Worm (Caenorhabditis elegans) whole organism, L2 larva: Measurements from ENCODE around the gene F21D9.11.
A peak's percentile ranks its signal among the peaks of the same experiment; 100 is the strongest.

Experiments
- ZK546.5 ChIP-seq: sonication (generic microtip); optimal IDR thresholded peaks from 2 replicates; lab custom pipeline; 2017; ENCODE audit warnings: missing biosample characterization, missing genetic modification characterization
- aly-2 ChIP-seq: fragments of 150-350 bp; optimal IDR thresholded peaks from 2 replicates; lab custom pipeline; 2014; ENCODE audit warnings: missing biosample characterization, missing genetic modification characterization
- ama-1 ChIP-seq: fragments of 150-350 bp; optimal IDR thresholded peaks from 2 replicates; lab custom pipeline; 2018; ENCODE audit warnings: inconsistent platforms
- blmp-1 ChIP-seq: sonication (generic microtip); optimal IDR thresholded peaks from 2 replicates; lab custom pipeline; 2017; ENCODE audit warnings: missing genetic modification characterization, mild to moderate bottlenecking, missing compliant biosample characterization, antibody characterized with exemption, moderate library complexity; ENCODE audit not compliant: insufficient read depth
- ceh-16 ChIP-seq: fragments of 150-350 bp; optimal IDR thresholded peaks from 2 replicates; lab custom pipeline; 2014; ENCODE audit warnings: missing biosample characterization, missing genetic modification characterization
- ceh-82 ChIP-seq: fragments of 150-350 bp; optimal IDR thresholded peaks from 2 replicates; lab custom pipeline; 2014; ENCODE audit warnings: missing biosample characterization, missing genetic modification characterization
- crh-2 ChIP-seq: sonication (generic microtip); optimal IDR thresholded peaks from 2 replicates; lab custom pipeline; 2017; ENCODE audit warnings: missing biosample characterization, missing genetic modification characterization
- dmd-4 ChIP-seq: sonication (generic microtip); optimal IDR thresholded peaks from 2 replicates; lab custom pipeline; 2017; ENCODE audit warnings: missing biosample characterization, missing genetic modification characterization
- egl-27 ChIP-seq: sonication (generic microtip); optimal IDR thresholded peaks from 3 replicates; lab custom pipeline; 2017; ENCODE audit warnings: missing biosample characterization, missing genetic modification reagents, missing genetic modification characterization
- elt-1 ChIP-seq: fragments of 150-350 bp; optimal IDR thresholded peaks from 2 replicates; lab custom pipeline; 2014; ENCODE audit warnings: missing biosample characterization, missing genetic modification characterization
- elt-3 ChIP-seq: sonication (generic microtip); optimal IDR thresholded peaks from 2 replicates; lab custom pipeline; 2017; ENCODE audit warnings: missing biosample characterization, missing genetic modification characterization
- fos-1 ChIP-seq: fragments of 150-350 bp; optimal IDR thresholded peaks from 2 replicates; lab custom pipeline; 2014; ENCODE audit warnings: missing biosample characterization, missing genetic modification characterization
- gmeb-1 ChIP-seq: fragments of 150-350 bp; optimal IDR thresholded peaks from 2 replicates; lab custom pipeline; 2014; ENCODE audit warnings: missing biosample characterization, missing genetic modification characterization
- lin-11 ChIP-seq: fragments of 150-350 bp; sonication (generic microtip); optimal IDR thresholded peaks from 2 replicates; lab custom pipeline; 2014; ENCODE audit warnings: missing biosample characterization, missing genetic modification characterization, inconsistent platforms, mixed read lengths
- lin-13 ChIP-seq: fragments of 150-350 bp; optimal IDR thresholded peaks from 2 replicates; lab custom pipeline; 2014; ENCODE audit warnings: missing biosample characterization, missing genetic modification reagents, missing genetic modification characterization
- mab-5 ChIP-seq: fragments of 150-350 bp; optimal IDR thresholded peaks from 2 replicates; lab custom pipeline; 2014; ENCODE audit warnings: missing biosample characterization, missing genetic modification characterization
- mdl-1 ChIP-seq, 2 experiments: fragments of 150-350 bp in 1 of 2; sonication (generic microtip) in 1 of 2; optimal IDR thresholded peaks; 2 replicates each; lab custom pipeline; 2017; ENCODE audit warnings: missing biosample characterization in 2 of 2, missing genetic modification characterization in 2 of 2
- nhr-10 ChIP-seq: sonication (generic microtip); optimal IDR thresholded peaks from 2 replicates; lab custom pipeline; 2017; ENCODE audit warnings: missing biosample characterization, missing genetic modification characterization
- nhr-11 ChIP-seq: fragments of 150-350 bp; optimal IDR thresholded peaks from 2 replicates; lab custom pipeline; 2014; ENCODE audit warnings: missing biosample characterization, missing genetic modification characterization
- nhr-12 ChIP-seq: fragments of 150-350 bp; optimal IDR thresholded peaks from 2 replicates; lab custom pipeline; 2014; ENCODE audit warnings: missing biosample characterization, missing genetic modification characterization
- nhr-129 ChIP-seq: fragments of 150-350 bp; optimal IDR thresholded peaks from 2 replicates; lab custom pipeline; 2014; ENCODE audit warnings: missing biosample characterization, missing genetic modification characterization
- nhr-21 ChIP-seq: fragments of 150-350 bp; optimal IDR thresholded peaks from 2 replicates; lab custom pipeline; 2014; ENCODE audit warnings: missing biosample characterization, missing genetic modification characterization
- nhr-237 ChIP-seq: fragments of 150-350 bp; optimal IDR thresholded peaks from 2 replicates; lab custom pipeline; 2014; ENCODE audit warnings: missing biosample characterization, missing genetic modification characterization
- nhr-77 ChIP-seq: fragments of 150-350 bp; optimal IDR thresholded peaks from 2 replicates; lab custom pipeline; 2014; ENCODE audit warnings: missing biosample characterization, missing genetic modification characterization
- sma-3 ChIP-seq: sonication (generic microtip); optimal IDR thresholded peaks from 2 replicates; lab custom pipeline; 2016; ENCODE audit warnings: missing genetic modification reagents, missing genetic modification characterization, missing compliant biosample characterization
- sma-9 ChIP-seq, 2 experiments: fragments of 150-350 bp in 1 of 2; sonication (generic microtip) in 1 of 2; optimal IDR thresholded peaks; 2 replicates each; lab custom pipeline; 2014 to 2016; ENCODE audit warnings: missing genetic modification characterization in 2 of 2, mild to moderate bottlenecking in 1 of 2, missing biosample characterization in 1 of 2, missing compliant biosample characterization in 1 of 2, missing genetic modification reagents in 1 of 2, moderate library complexity in 1 of 2
- snpc-4 ChIP-seq: fragments of 150-350 bp; optimal IDR thresholded peaks from 2 replicates; lab custom pipeline; 2014; ENCODE audit warnings: missing biosample characterization, missing genetic modification characterization
- unc-39 ChIP-seq: fragments of 150-350 bp; optimal IDR thresholded peaks from 2 replicates; lab custom pipeline; 2014; ENCODE audit warnings: missing biosample characterization, missing genetic modification characterization
- ztf-1 ChIP-seq: fragments of 200-800 bp; sonication (Bioruptor generic); conservative IDR thresholded peaks from 2 replicates; pipeline ENCODE4 v1.3.6; 2022; ENCODE audit warnings: missing genetic modification characterization, missing compliant biosample characterization
- ztf-4 ChIP-seq: fragments of 150-350 bp; optimal IDR thresholded peaks from 2 replicates; lab custom pipeline; 2014; ENCODE audit warnings: missing biosample characterization, missing genetic modification characterization

F21D9.11 gene

ce11 chrV:19251844-19252243 is at the start of gene F21D9.11:
TSS of gene F21D9.11 (plus strand) at chrV:19252144.
- no peak for TF ChIP-seq snpc-4 (tag; lab: Kevin White, UChicago)
- TF ChIP-seq blmp-1, result no peak
- no peak for TF ChIP-seq nhr-12 (tag; lab: Kevin White, UChicago)
- no peak for TF ChIP-seq lin-13 (GFP tag; lab: Kevin White, UChicago)
- no peak for TF ChIP-seq ama-1 (lab: Kevin White, UChicago)
- no peak for TF ChIP-seq nhr-129 (tag; lab: Kevin White, UChicago)
- TF ChIP-seq gmeb-1 (tag; lab: Kevin White, UChicago), result no peak
- TF ChIP-seq crh-2 (tag; lab: Kevin White, UChicago), result no peak
- TF ChIP-seq unc-39, result no peak
- TF ChIP-seq ceh-16 (tag; lab: Kevin White, UChicago), result no peak
- no peak for TF ChIP-seq elt-3
- no peak for TF ChIP-seq ZK546.5 (tag; lab: Kevin White, UChicago)
- TF ChIP-seq mab-5 (tag; lab: Kevin White, UChicago), result no peak

DNA sequence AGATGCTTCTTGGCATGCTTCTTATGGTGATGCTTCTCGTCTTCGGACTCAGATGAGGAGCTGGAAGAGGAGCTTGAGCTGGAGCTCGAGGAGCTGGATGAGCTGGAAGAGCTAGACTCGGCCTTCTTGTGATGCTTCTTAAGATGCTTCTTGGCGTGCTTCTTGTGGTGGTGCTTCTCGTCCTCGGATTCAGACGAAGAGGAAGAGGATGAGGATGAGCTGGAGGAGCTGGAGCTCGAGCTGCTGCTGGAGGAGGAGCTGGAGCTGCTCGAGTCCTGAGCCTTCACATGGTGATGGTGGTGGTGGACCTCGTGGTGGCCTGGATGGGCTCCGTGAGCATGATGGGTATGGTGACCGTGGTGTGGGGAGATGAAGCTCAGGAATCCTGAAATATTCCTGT is 49.1 kb upstream of the F21D9.11 start:
- TF ChIP-seq elt-1 (tag; lab: Kevin White, UChicago) (no peak), ama-1 (lab: Kevin White, UChicago) (no peak), ztf-1 (no peak), egl-27 (no peak), nhr-21 (tag; lab: Kevin White, UChicago) (no peak), ceh-82 (no peak), sma-3 (GFP tag; lab: Kevin White, UChicago) (no peak)

ce11 chrV:19203299-19203698 is 48.6 kb upstream of the F21D9.11 start, which contains the start of gene Y39B6A.1:
TSS of gene Y39B6A.1 (minus strand) at chrV:19203607.
- TF ChIP-seq fos-1 (tag; lab: Kevin White, UChicago) (peak; percentile 26), sma-3 (GFP tag; lab: Kevin White, UChicago) (no peak), crh-2 (tag; lab: Kevin White, UChicago) (peak; percentile 62), lin-11 (no peak), sma-9 (GFP tag; optimal IDR thresholded peaks at IDR 0.05; lab: Kevin White, UChicago) (peak; percentile 55), sma-9 (tag; optimal IDR thresholded peaks at IDR 0.05; lab: Kevin White, UChicago) (no peak), nhr-129 (tag; lab: Kevin White, UChicago) (no peak)

ce11 chrV:19205450-19205849 is 46.5 kb upstream of the F21D9.11 start:
- TF ChIP-seq crh-2 (tag; lab: Kevin White, UChicago), result peak; percentile 72
- no peak for TF ChIP-seq lin-13 (GFP tag; lab: Kevin White, UChicago)
- TF ChIP-seq mdl-1 (tag; optimal IDR thresholded peaks at IDR 0.05; lab: Kevin White, UChicago), result peak in 1 of 2 experiments; percentile 59
- TF ChIP-seq aly-2 (tag; lab: Kevin White, UChicago), result no peak
- no peak for TF ChIP-seq snpc-4 (tag; lab: Kevin White, UChicago)
- peak; percentile 50 for TF ChIP-seq fos-1 (tag; lab: Kevin White, UChicago)
- no peak for TF ChIP-seq nhr-12 (tag; lab: Kevin White, UChicago)
- peak; percentile 41 for TF ChIP-seq sma-9 (GFP tag; optimal IDR thresholded peaks at IDR 0.05; lab: Kevin White, UChicago)
- TF ChIP-seq sma-9 (tag; optimal IDR thresholded peaks at IDR 0.05; lab: Kevin White, UChicago), result no peak

ce11 chrV:19206911-19207310 is 45.0 kb upstream of the F21D9.11 start:
- TF ChIP-seq crh-2 (tag; lab: Kevin White, UChicago) (peak; percentile 55), fos-1 (tag; lab: Kevin White, UChicago) (peak; percentile 73), ZK546.5 (tag; lab: Kevin White, UChicago) (no peak)

ce11 chrV:19211795-19212194 is 40.1 kb upstream of the F21D9.11 start, which contains the start of gene nhr-79:
TSS of gene nhr-79 (minus strand) at chrV:19211895.
- TF ChIP-seq nhr-77 (tag; lab: Kevin White, UChicago) (no peak), ceh-16 (tag; lab: Kevin White, UChicago) (no peak), ztf-4 (tag; lab: Kevin White, UChicago) (no peak), elt-3 (no peak), unc-39 (no peak), nhr-11 (tag; lab: Kevin White, UChicago) (no peak), nhr-10 (tag; lab: Kevin White, UChicago) (no peak), nhr-237 (tag; lab: Kevin White, UChicago) (no peak), dmd-4 (no peak)
